Fruit fly (Drosophila melanogaster): ENCODE results near the gene CG7255.

dm6 chr3L:15344923-15345322, 40.9 kb downstream of the CG7255 start:
- TF ChIP-seq psq (optimal IDR thresholded peaks at IDR 0.05) (no peak), h (optimal IDR thresholded peaks at IDR 0.05) (no peak)

All from Kc167 (cell line).